Worm (Caenorhabditis elegans) whole organism, young adult: ENCODE measurements around the gene T16G1.3.

Source experiments
- B0261.1 ChIP-seq: sonication (generic microtip); optimal IDR thresholded peaks from 2 replicates; lab custom pipeline; 2016; ENCODE audit warnings: mild to moderate bottlenecking, missing genetic modification characterization, moderate library complexity, missing compliant biosample characterization
- C06A6.2 ChIP-seq: fragments of 200-800 bp; sonication (Bioruptor generic); conservative IDR thresholded peaks from 2 replicates; pipeline ENCODE4 v1.3.6; 2022; ENCODE audit warnings: missing genetic modification characterization, missing compliant biosample characterization
- C17E4.6 ChIP-seq: fragments of 200-800 bp; sonication (Bioruptor generic); IDR thresholded peaks from 2 replicates; pipeline ENCODE4 v1.3.6; 2022; ENCODE audit warnings: missing genetic modification reagents, missing genetic modification characterization, missing compliant biosample characterization
- D2030.7 ChIP-seq: fragments of 200-800 bp; sonication (Bioruptor generic); IDR thresholded peaks from 2 replicates; pipeline ENCODE4 v1.3.6; 2022; ENCODE audit warnings: missing genetic modification reagents, missing genetic modification characterization, missing compliant biosample characterization
- F22D6.2 ChIP-seq: sonication (generic microtip); optimal IDR thresholded peaks from 2 replicates; lab custom pipeline; 2016; ENCODE audit warnings: mild to moderate bottlenecking, missing genetic modification characterization, missing compliant biosample characterization
- T26A5.8 ChIP-seq: sonication (generic microtip); optimal IDR thresholded peaks from 2 replicates; lab custom pipeline; 2016; ENCODE audit warnings: missing genetic modification characterization, missing compliant biosample characterization
- ama-1 ChIP-seq, 3 experiments: fragments of 150-350 bp in 1 of 3; sonication (generic microtip) in 2 of 3; optimal IDR thresholded peaks; 2 replicates each; lab custom pipeline; 2014 to 2018; ENCODE audit warnings: missing biosample characterization in 2 of 3, missing genetic modification characterization in 2 of 3, missing genetic modification reagents in 2 of 3
- atf-7 ChIP-seq: sonication (generic microtip); optimal IDR thresholded peaks from 2 replicates; lab custom pipeline; 2017; ENCODE audit warnings: mild to moderate bottlenecking, missing genetic modification characterization, missing compliant biosample characterization
- attf-3 ChIP-seq: fragments of 200-800 bp; sonication (Bioruptor generic); conservative IDR thresholded peaks from 2 replicates; pipeline ENCODE4 v1.3.6; 2022; ENCODE audit warnings: missing genetic modification reagents, missing genetic modification characterization, missing compliant biosample characterization
- cebp-1 ChIP-seq, 2 experiments: fragments of 200-800 bp in 1 of 2; sonication (Bioruptor generic) in 1 of 2; sonication (generic microtip) in 1 of 2; IDR thresholded peaks in 1 of 2; optimal IDR thresholded peaks in 1 of 2; 2 replicates each; pipeline versions ENCODE4 v1.3.6 to Lab custom; 2017 to 2022; ENCODE audit warnings: missing compliant biosample characterization in 2 of 2, missing genetic modification characterization in 2 of 2, mild to moderate bottlenecking in 1 of 2, missing genetic modification reagents in 1 of 2, moderate library complexity in 1 of 2
- ceh-27 ChIP-seq: fragments of 200-800 bp; sonication (Bioruptor generic); optimal IDR thresholded peaks from 2 replicates; lab custom pipeline; 2018; ENCODE audit warnings: mild to moderate bottlenecking, missing genetic modification characterization, moderate library complexity, missing compliant biosample characterization
- ceh-40 ChIP-seq: fragments of 200-800 bp; sonication (Bioruptor generic); IDR thresholded peaks from 2 replicates; pipeline ENCODE4 v1.3.6; 2022; ENCODE audit warnings: missing genetic modification characterization, missing compliant biosample characterization
- ceh-79 ChIP-seq: sonication (generic microtip); optimal IDR thresholded peaks from 2 replicates; lab custom pipeline; 2017; ENCODE audit warnings: mild to moderate bottlenecking, missing genetic modification characterization, missing compliant biosample characterization
- dox-1 ChIP-seq: fragments of 200-800 bp; sonication (Bioruptor generic); IDR thresholded peaks from 2 replicates; pipeline ENCODE4 v1.3.6; 2022; ENCODE audit warnings: missing genetic modification reagents, missing genetic modification characterization, missing compliant biosample characterization
- egrh-3 ChIP-seq: fragments of 200-800 bp; sonication (Bioruptor generic); IDR thresholded peaks from 2 replicates; pipeline ENCODE4 v1.3.6; 2022; ENCODE audit warnings: missing genetic modification reagents, missing genetic modification characterization, missing compliant biosample characterization
- ets-4 ChIP-seq: fragments of 200-800 bp; sonication (Bioruptor generic); optimal IDR thresholded peaks from 2 replicates; lab custom pipeline; 2018; ENCODE audit warnings: mild to moderate bottlenecking, missing genetic modification characterization, missing compliant biosample characterization
- fkh-3 ChIP-seq: sonication (generic microtip); optimal IDR thresholded peaks from 2 replicates; lab custom pipeline; 2016; ENCODE audit warnings: mild to moderate bottlenecking, missing genetic modification characterization, missing compliant biosample characterization
- hlh-12 ChIP-seq: sonication (generic microtip); optimal IDR thresholded peaks from 2 replicates; lab custom pipeline; 2016; ENCODE audit warnings: missing genetic modification characterization, missing compliant biosample characterization
- hmg-20 ChIP-seq: fragments of 200-800 bp; sonication (Bioruptor generic); IDR thresholded peaks from 2 replicates; pipeline ENCODE4 v1.3.6; 2022; ENCODE audit warnings: missing genetic modification reagents, missing genetic modification characterization, missing compliant biosample characterization
- madf-10 ChIP-seq: sonication (generic microtip); optimal IDR thresholded peaks from 2 replicates; lab custom pipeline; 2016; ENCODE audit warnings: mild to moderate bottlenecking, missing genetic modification characterization, missing compliant biosample characterization
- mel-28 ChIP-seq: sonication (generic microtip); optimal IDR thresholded peaks from 2 replicates; lab custom pipeline; 2016; ENCODE audit warnings: borderline replicate concordance, mild to moderate bottlenecking, missing genetic modification characterization, missing compliant biosample characterization
- nfya-1 ChIP-seq: sonication (generic microtip); optimal IDR thresholded peaks from 2 replicates; lab custom pipeline; 2017; ENCODE audit warnings: antibody characterized with exemption, missing compliant biosample characterization, missing genetic modification characterization, borderline replicate concordance; ENCODE audit not compliant: insufficient read depth
- nfyb-1 ChIP-seq: fragments of 200-800 bp; sonication (Bioruptor generic); IDR thresholded peaks from 2 replicates; pipeline ENCODE4 v1.3.6; 2022; ENCODE audit warnings: missing genetic modification reagents, missing genetic modification characterization, missing compliant biosample characterization
- nhr-179 ChIP-seq: sonication (generic microtip); optimal IDR thresholded peaks from 2 replicates; lab custom pipeline; 2016; ENCODE audit warnings: mild to moderate bottlenecking, missing genetic modification characterization, missing compliant biosample characterization
- nhr-27 ChIP-seq: fragments of 200-800 bp; sonication (Bioruptor generic); optimal IDR thresholded peaks from 2 replicates; lab custom pipeline; 2018; ENCODE audit warnings: mild to moderate bottlenecking, missing genetic modification characterization, moderate library complexity, missing compliant biosample characterization
- nhr-80 ChIP-seq: sonication (generic microtip); optimal IDR thresholded peaks from 2 replicates; lab custom pipeline; 2016; ENCODE audit warnings: missing genetic modification characterization, missing compliant biosample characterization
- nhr-90 ChIP-seq: sonication (generic microtip); optimal IDR thresholded peaks from 2 replicates; lab custom pipeline; 2016; ENCODE audit warnings: missing genotype, mild to moderate bottlenecking, missing genetic modification characterization, missing compliant biosample characterization
- repo-1 ChIP-seq: sonication (generic microtip); optimal IDR thresholded peaks from 2 replicates; lab custom pipeline; 2017; ENCODE audit warnings: mild to moderate bottlenecking, missing genetic modification characterization, missing compliant biosample characterization
- rpc-1 ChIP-seq, 2 experiments: fragments of 150-350 bp in 1 of 2; sonication (generic microtip) in 1 of 2; optimal IDR thresholded peaks; 2 replicates each; lab custom pipeline; 2014 to 2018; ENCODE audit warnings: missing biosample characterization in 1 of 2, missing genetic modification characterization in 1 of 2, missing genetic modification reagents in 1 of 2, missing genotype in 1 of 2
- snpc-1.3 ChIP-seq: sonication (generic microtip); optimal IDR thresholded peaks from 2 replicates; lab custom pipeline; 2017; ENCODE audit warnings: missing genetic modification characterization, mild to moderate bottlenecking, missing compliant biosample characterization, antibody characterized with exemption, moderate library complexity, missing genotype, missing genetic modification reagents; ENCODE audit not compliant: insufficient read depth
- xnd-1 ChIP-seq: sonication (generic microtip); optimal IDR thresholded peaks from 2 replicates; lab custom pipeline; 2016; ENCODE audit warnings: missing genotype, missing genetic modification reagents, missing genetic modification characterization, missing compliant biosample characterization
- ztf-22 ChIP-seq: fragments of 200-800 bp; sonication (Bioruptor generic); optimal IDR thresholded peaks from 2 replicates; lab custom pipeline; 2018; ENCODE audit warnings: mild to moderate bottlenecking, missing genetic modification characterization, moderate library complexity, missing compliant biosample characterization

The T16G1.3 gene

ce11 chrV:12943399-12943798 lies 730 bp downstream of the T16G1.3 start:
- no peak for TF ChIP-seq snpc-1.3 (tag; lab: Kevin White, UChicago)
- TF ChIP-seq cebp-1 (GFP tag; IDR thresholded peaks at IDR 0.05; lab: Robert Waterston, UW): no peak
- TF ChIP-seq cebp-1 (tag; optimal IDR thresholded peaks at IDR 0.05; lab: Kevin White, UChicago): no peak
- no peak for TF ChIP-seq hmg-20 (GFP tag; lab: Robert Waterston, UW)
- no peak for TF ChIP-seq ama-1 (optimal IDR thresholded peaks at IDR 0.05; lab: Kevin White, UChicago)
- no peak for TF ChIP-seq ama-1 (GFP tag; optimal IDR thresholded peaks at IDR 0.05; lab: Kevin White, UChicago)
- no peak for TF ChIP-seq attf-3 (GFP tag; lab: Robert Waterston, UW)
- TF ChIP-seq egrh-3 (GFP tag; lab: Robert Waterston, UW): no peak
- no peak for TF ChIP-seq madf-10 (tag; lab: Kevin White, UChicago)
- no peak for TF ChIP-seq C06A6.2 (GFP tag; lab: Robert Waterston, UW)
- no peak for TF ChIP-seq ceh-79 (tag; lab: Kevin White, UChicago)
- no peak for TF ChIP-seq nfyb-1 (GFP tag; lab: Robert Waterston, UW)
- TF ChIP-seq nhr-179 (tag; lab: Kevin White, UChicago): no peak
- TF ChIP-seq nfya-1 (tag; lab: Kevin White, UChicago): no peak
- TF ChIP-seq hlh-12 (tag; lab: Kevin White, UChicago): no peak

- peak; percentile 2 for TF ChIP-seq nhr-80 (tag; lab: Kevin White, UChicago)
- TF ChIP-seq ceh-40 (GFP tag; lab: Robert Waterston, UW): no peak
- TF ChIP-seq ceh-27 (GFP tag; lab: Kevin White, UChicago): no peak
- no peak for TF ChIP-seq hmg-20 (GFP tag; lab: Robert Waterston, UW)
- no peak for TF ChIP-seq atf-7 (tag; lab: Kevin White, UChicago)
Observed at ce11 chrV:12941797-12942474, 2.2 kb downstream of the T16G1.3 start, which contains the start of gene T16G1.4. T16G1.4 (minus strand) TSS chrV:12941847.

- TF ChIP-seq nhr-80 (tag; lab: Kevin White, UChicago) (peak; percentile 29), C06A6.2 (GFP tag; lab: Robert Waterston, UW) (no peak)
- TF ChIP-seq, all 124 proteins: peak for 1
Observed at ce11 chrV:12939434-12939833, 4.7 kb downstream of the T16G1.3 start, which contains the start of gene T16G1.5. T16G1.5 (minus strand) TSS chrV:12939552.

- TF ChIP-seq madf-10 (tag; lab: Kevin White, UChicago): no peak
- peak; percentile 90 for TF ChIP-seq nhr-80 (tag; lab: Kevin White, UChicago)
- TF ChIP-seq nhr-27 (tag; lab: Kevin White, UChicago): no peak
- no peak for TF ChIP-seq repo-1 (tag; lab: Kevin White, UChicago)
- no peak for TF ChIP-seq attf-3 (GFP tag; lab: Robert Waterston, UW)
- TF ChIP-seq xnd-1 (tag; lab: Kevin White, UChicago): no peak
- TF ChIP-seq D2030.7 (GFP tag; lab: Robert Waterston, UW): no peak
Observed at ce11 chrV:12937098-12937497, 7.0 kb downstream of the T16G1.3 start, which contains the start of gene T16G1.6. T16G1.6 (minus strand) TSS chrV:12937174.

- TF ChIP-seq dox-1 (GFP tag; lab: Robert Waterston, UW) (peak; percentile 59; the same call in 1 of the 2 replicates), T26A5.8 (tag; lab: Kevin White, UChicago) (no peak), fkh-3 (no peak), B0261.1 (tag; lab: Kevin White, UChicago) (no peak), atf-7 (tag; lab: Kevin White, UChicago) (peak; percentile 12), snpc-1.3 (tag; lab: Kevin White, UChicago) (no peak), mel-28 (no peak), ets-4 (GFP tag; lab: Kevin White, UChicago) (peak; percentile 68), ztf-22 (GFP tag; lab: Kevin White, UChicago) (peak; percentile 30), C17E4.6 (GFP tag; lab: Robert Waterston, UW) (no peak), nhr-179 (tag; lab: Kevin White, UChicago) (no peak), nhr-80 (tag; lab: Kevin White, UChicago) (peak; percentile 98), F22D6.2 (tag; lab: Kevin White, UChicago) (no peak), nhr-90 (tag; lab: Kevin White, UChicago) (peak; percentile 29), rpc-1 (optimal IDR thresholded peaks at IDR 0.05; lab: Kevin White, UChicago) (no peak), rpc-1 (tag; optimal IDR thresholded peaks at IDR 0.05; lab: Kevin White, UChicago) (no peak)
Observed at ce11 chrV:12934976-12935375, 9.2 kb downstream of the T16G1.3 start, which contains the start of gene T16G1.7. T16G1.7 (minus strand) TSS chrV:12935112.
